Worm (Caenorhabditis elegans): ENCODE measurements around the gene sre-49.

DNA sequence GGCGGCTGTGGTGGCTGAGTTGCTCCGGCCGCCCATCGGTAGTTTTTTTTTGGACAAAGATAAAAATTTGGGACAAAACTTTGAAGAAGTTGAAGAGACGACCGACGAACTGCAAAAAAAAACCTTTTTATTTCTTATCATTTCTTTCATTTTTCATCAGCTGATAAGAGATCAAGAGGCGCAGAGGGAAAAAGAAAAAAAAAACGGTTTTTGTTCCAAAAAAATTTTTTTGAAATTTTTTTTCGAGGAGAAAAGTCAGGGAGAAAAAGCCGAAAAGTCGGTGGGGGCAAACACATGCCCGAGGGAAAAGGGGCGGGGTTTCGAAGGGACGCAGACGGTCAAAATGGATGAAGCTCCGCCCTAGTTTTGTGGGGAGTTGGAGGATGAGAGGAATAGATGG, 33.5 kb downstream of the sre-49 start, which contains the start of gene ras-1:
- TF ChIP-seq pha-4 (GFP tag; IDR thresholded peaks at IDR 0.05) (0 out of 2 replicates have a peak, but pooled peaks have one; percentile 21), pha-4 (tag; optimal IDR thresholded peaks at IDR 0.05) (no peak), snpc-4 (tag; optimal IDR thresholded peaks at IDR 0.05) (no peak), nhr-237 (tag; optimal IDR thresholded peaks at IDR 0.05) (no peak)

Data from whole organism, L4 larva.